Fruit fly (Drosophila melanogaster) whole organism, embryonic: Measurements from ENCODE around the gene CG45428.

Experiments
- Ada2b ChIP-seq: fragments of 200-800 bp; sonication (Bioruptor generic); IDR thresholded peaks from 2 replicates; pipeline ENCODE4 v1.3.6; 2022; ENCODE audit warnings: missing biosample characterization, missing genetic modification characterization
- CG11093 ChIP-seq: fragments of 200-800 bp; sonication (Bioruptor generic); IDR thresholded peaks from 3 replicates; pipeline ENCODE4 v1.3.6; 2022; ENCODE audit warnings: missing biosample characterization, missing genetic modification characterization
- CG11723 ChIP-seq: fragments of 200-800 bp; sonication (Bioruptor generic); optimal IDR thresholded peaks from 2 replicates; lab custom pipeline; 2017; ENCODE audit warnings: missing biosample characterization, mild to moderate bottlenecking, missing genetic modification characterization
- CG12155 ChIP-seq: fragments of 200-800 bp; sonication (Bioruptor generic); optimal IDR thresholded peaks from 3 replicates; lab custom pipeline; 2016; ENCODE audit warnings: missing biosample characterization, missing genetic modification characterization
- CG12769 ChIP-seq: fragments of 200-800 bp; sonication (Bioruptor generic); optimal IDR thresholded peaks from 2 replicates; lab custom pipeline; 2019; ENCODE audit warnings: missing biosample characterization, mild to moderate bottlenecking, missing genetic modification characterization, moderate library complexity
- CG16863 ChIP-seq: fragments of 200-800 bp; sonication (Bioruptor generic); optimal IDR thresholded peaks from 3 replicates; lab custom pipeline; 2016; ENCODE audit warnings: missing biosample characterization, missing genetic modification characterization
- CG17186 ChIP-seq: fragments of 200-800 bp; sonication (Bioruptor generic); optimal IDR thresholded peaks from 3 replicates; lab custom pipeline; 2017; ENCODE audit warnings: missing biosample characterization, missing genetic modification reagents, missing genetic modification characterization
- CG2129 ChIP-seq: fragments of 200-800 bp; sonication (Bioruptor generic); IDR thresholded peaks from 2 replicates; pipeline ENCODE4 v1.3.6; 2022; ENCODE audit warnings: missing biosample characterization, missing genetic modification characterization; ENCODE audit not compliant: partially characterized antibody
- CG2712 ChIP-seq: fragments of 200-800 bp; optimal IDR thresholded peaks from 3 replicates; lab custom pipeline; 2019; ENCODE audit warnings: missing biosample characterization, mild to moderate bottlenecking, missing genetic modification characterization, moderate library complexity
- CG31365 ChIP-seq: fragments of 200-800 bp; sonication (Bioruptor generic); optimal IDR thresholded peaks from 2 replicates; lab custom pipeline; 2018; ENCODE audit warnings: missing biosample characterization, mild to moderate bottlenecking, missing genetic modification characterization
- CG31388 ChIP-seq: fragments of 200-800 bp; sonication (Bioruptor generic); optimal IDR thresholded peaks from 2 replicates; lab custom pipeline; 2016; ENCODE audit warnings: missing biosample characterization, missing genetic modification characterization
- CG6689 ChIP-seq: fragments of 200-800 bp; sonication (Bioruptor generic); IDR thresholded peaks from 2 replicates; pipeline ENCODE4 v1.3.6; 2022; ENCODE audit warnings: missing biosample characterization, missing genetic modification characterization
- CG8478 ChIP-seq: fragments of >200 bp; optimal IDR thresholded peaks from 2 replicates; lab custom pipeline; 2018
- CHES-1-like ChIP-seq: fragments of 200-800 bp; sonication (Bioruptor generic); optimal IDR thresholded peaks from 2 replicates; lab custom pipeline; 2016; ENCODE audit warnings: missing biosample characterization, missing genetic modification characterization
- D19B ChIP-seq: fragments of 200-800 bp; sonication (Bioruptor generic); optimal IDR thresholded peaks from 2 replicates; lab custom pipeline; 2017; ENCODE audit warnings: missing biosample characterization, mild to moderate bottlenecking, missing genetic modification characterization
- Dll ChIP-seq: fragments of 200-800 bp; sonication (Bioruptor generic); IDR thresholded peaks from 4 replicates; pipeline ENCODE4 v1.3.6; 2022; ENCODE audit warnings: missing biosample characterization, missing genetic modification characterization; ENCODE audit not compliant: partially characterized antibody
- Doc3 ChIP-seq: fragments of 200-800 bp; sonication (Bioruptor generic); IDR thresholded peaks from 3 replicates; pipeline ENCODE4 v1.3.6; 2022; ENCODE audit warnings: missing biosample characterization, missing genetic modification characterization; ENCODE audit not compliant: partially characterized antibody
- Gsc ChIP-seq: fragments of 200-800 bp; sonication (Bioruptor generic); IDR thresholded peaks from 2 replicates; pipeline ENCODE4 v1.3.6; 2022; ENCODE audit warnings: missing biosample characterization, missing genetic modification characterization
- HHEX ChIP-seq: fragments of 200-800 bp; sonication (Bioruptor generic); optimal IDR thresholded peaks from 3 replicates; lab custom pipeline; 2017; ENCODE audit warnings: missing biosample characterization, mild to moderate bottlenecking, missing genetic modification characterization, missing genetic modification reagents
- HLH4C ChIP-seq: fragments of 200-800 bp; sonication (Bioruptor generic); IDR thresholded peaks from 3 replicates; pipeline ENCODE4 v1.3.6; 2022; ENCODE audit warnings: missing biosample characterization, missing genetic modification characterization; ENCODE audit not compliant: partially characterized antibody
- Hey ChIP-seq: fragments of 200-800 bp; sonication (Bioruptor generic); optimal IDR thresholded peaks from 3 replicates; lab custom pipeline; 2018; ENCODE audit warnings: missing biosample characterization, mild to moderate bottlenecking, missing genetic modification characterization
- Kr ChIP-seq: fragments of 200-800 bp; sonication (Bioruptor generic); optimal IDR thresholded peaks from 2 replicates; lab custom pipeline; 2017; ENCODE audit warnings: missing biosample characterization, mild to moderate bottlenecking, missing genetic modification characterization
- MTF-1 ChIP-seq: fragments of 200-800 bp; sonication (Bioruptor generic); optimal IDR thresholded peaks from 2 replicates; lab custom pipeline; 2018; ENCODE audit warnings: missing biosample characterization, mild to moderate bottlenecking, missing genetic modification characterization, borderline replicate concordance
- Nf-YC ChIP-seq: fragments of 200-800 bp; optimal IDR thresholded peaks from 3 replicates; lab custom pipeline; 2019; ENCODE audit warnings: missing biosample characterization, mild to moderate bottlenecking, missing genetic modification characterization, moderate library complexity
- Ptx1 ChIP-seq: fragments of 200-800 bp; sonication (Bioruptor generic); IDR thresholded peaks from 2 replicates; pipeline ENCODE4 v1.3.6; 2022; ENCODE audit warnings: missing biosample characterization, missing genetic modification characterization
- Ravus ChIP-seq: fragments of 200-800 bp; sonication (Bioruptor generic); IDR thresholded peaks from 2 replicates; pipeline ENCODE4 v1.3.6; 2022; ENCODE audit warnings: missing biosample characterization, missing genetic modification characterization
- Sry-δ ChIP-seq: fragments of 200-800 bp; sonication (Bioruptor generic); optimal IDR thresholded peaks from 2 replicates; lab custom pipeline; 2016; ENCODE audit warnings: missing biosample characterization, missing genetic modification characterization
- Xbp1 ChIP-seq: fragments of 200-800 bp; sonication (Bioruptor generic); optimal IDR thresholded peaks from 3 replicates; lab custom pipeline; 2016; ENCODE audit warnings: missing biosample characterization, mild to moderate bottlenecking, missing genetic modification characterization
- bab2 ChIP-seq: fragments of 200-800 bp; sonication (Bioruptor generic); optimal IDR thresholded peaks from 2 replicates; lab custom pipeline; 2016; ENCODE audit warnings: missing biosample characterization, missing genetic modification characterization
- cas ChIP-seq: fragments of 200-800 bp; sonication (Bioruptor generic); IDR thresholded peaks from 2 replicates; pipeline ENCODE4 v1.3.6; 2022; ENCODE audit warnings: missing biosample characterization, missing genetic modification characterization
- ci ChIP-seq: fragments of 200-800 bp; sonication (Bioruptor generic); IDR thresholded peaks from 3 replicates; pipeline ENCODE4 v1.3.6; 2022; ENCODE audit warnings: missing biosample characterization, missing genetic modification characterization
- crp ChIP-seq, 2 experiments: fragments of 200-800 bp; sonication (Bioruptor generic); optimal IDR thresholded peaks; 2 replicates in 1 of 2; 3 replicates in 1 of 2; lab custom pipeline; 2017; ENCODE audit warnings: missing biosample characterization in 2 of 2, missing genetic modification characterization in 2 of 2, mild to moderate bottlenecking in 1 of 2, moderate library complexity in 1 of 2
- danr ChIP-seq: fragments of 200-800 bp; sonication (Bioruptor generic); IDR thresholded peaks from 2 replicates; pipeline ENCODE4 v1.3.6; 2022; ENCODE audit warnings: missing biosample characterization, missing genetic modification characterization
- ewg ChIP-seq: fragments of 200-800 bp; sonication (Bioruptor generic); optimal IDR thresholded peaks from 3 replicates; lab custom pipeline; 2017; ENCODE audit warnings: mild to moderate bottlenecking, missing biosample characterization, missing genetic modification reagents, missing genetic modification characterization
- ftz-f1 ChIP-seq: fragments of 200-800 bp; sonication (Bioruptor generic); optimal IDR thresholded peaks from 2 replicates; lab custom pipeline; 2016; ENCODE audit warnings: missing biosample characterization, missing genetic modification characterization
- gt ChIP-seq: fragments of 200-800 bp; sonication (Bioruptor generic); IDR thresholded peaks from 2 replicates; pipeline ENCODE4 v1.3.6; 2022; ENCODE audit warnings: missing biosample characterization, missing genetic modification characterization
- ind ChIP-seq: fragments of 200-800 bp; sonication (Bioruptor generic); optimal IDR thresholded peaks from 3 replicates; lab custom pipeline; 2016; ENCODE audit warnings: missing biosample characterization, missing genetic modification characterization
- insv ChIP-seq, 2 experiments: fragments of 200-800 bp; sonication (Bioruptor generic); optimal IDR thresholded peaks; 3 replicates each; lab custom pipeline; 2016 to 2018; ENCODE audit warnings: missing biosample characterization in 2 of 2, missing genetic modification characterization in 2 of 2
- jing ChIP-seq: fragments of 200-800 bp; sonication (Bioruptor generic); optimal IDR thresholded peaks from 2 replicates; lab custom pipeline; 2018; ENCODE audit warnings: missing biosample characterization, mild to moderate bottlenecking, missing genetic modification characterization
- ken ChIP-seq: fragments of 200-800 bp; sonication (Bioruptor generic); IDR thresholded peaks from 3 replicates; pipeline ENCODE4 v1.3.6; 2022; ENCODE audit warnings: missing biosample characterization, missing genetic modification characterization
- knrl ChIP-seq: fragments of 200-800 bp; sonication (Bioruptor generic); IDR thresholded peaks from 3 replicates; pipeline ENCODE4 v1.3.6; 2022; ENCODE audit warnings: missing biosample characterization, missing genetic modification characterization; ENCODE audit not compliant: partially characterized antibody
- nau ChIP-seq: fragments of 200-800 bp; sonication (Bioruptor generic); optimal IDR thresholded peaks from 3 replicates; lab custom pipeline; 2017; ENCODE audit warnings: missing biosample characterization, mild to moderate bottlenecking, missing genetic modification characterization, missing genetic modification reagents
- nerfin-2 ChIP-seq: fragments of 200-800 bp; sonication (Bioruptor generic); IDR thresholded peaks from 2 replicates; pipeline ENCODE4 v1.3.6; 2022; ENCODE audit warnings: missing biosample characterization, missing genetic modification characterization; ENCODE audit not compliant: partially characterized antibody
- pho ChIP-seq: fragments of 200-800 bp; sonication (Bioruptor generic); optimal IDR thresholded peaks from 2 replicates; lab custom pipeline; 2016; ENCODE audit warnings: missing biosample characterization, missing genetic modification characterization
- salm ChIP-seq: fragments of 200-800 bp; sonication (Bioruptor generic); optimal IDR thresholded peaks from 2 replicates; lab custom pipeline; 2018; ENCODE audit warnings: missing biosample characterization, mild to moderate bottlenecking, missing genetic modification characterization
- sens ChIP-seq: fragments of 200-800 bp; sonication (Bioruptor generic); peaks from one replicate; lab custom pipeline; 2016; ENCODE audit warnings: missing biosample characterization, missing genetic modification characterization
- shn ChIP-seq: fragments of 200-800 bp; sonication (Bioruptor generic); optimal IDR thresholded peaks from 3 replicates; lab custom pipeline; 2016; ENCODE audit warnings: missing biosample characterization, missing genetic modification characterization
- ttk ChIP-seq: fragments of 200-800 bp; sonication (Bioruptor generic); IDR thresholded peaks from 2 replicates; pipeline ENCODE4 v2.1.2; 2022; ENCODE audit warnings: missing biosample characterization, missing genetic modification characterization
- twi ChIP-seq: fragments of 200-800 bp; optimal IDR thresholded peaks from 2 replicates; lab custom pipeline; 2019; ENCODE audit warnings: missing biosample characterization, mild to moderate bottlenecking, missing genetic modification characterization, moderate library complexity
- unc-4 ChIP-seq: fragments of 200-800 bp; sonication (Bioruptor generic); IDR thresholded peaks from 2 replicates; pipeline ENCODE4 v1.3.6; 2022; ENCODE audit warnings: missing biosample characterization, missing genetic modification characterization; ENCODE audit not compliant: partially characterized antibody
- vfl ChIP-seq: fragments of 200-800 bp; sonication (Bioruptor generic); optimal IDR thresholded peaks from 2 replicates; lab custom pipeline; 2016; ENCODE audit warnings: missing biosample characterization, missing genetic modification characterization

Gene CG45428

dm6 chr3L:22847679-22848118 lies 10.8 kb upstream of the CG45428 start (continued):
- TF ChIP-seq Ravus (GFP tag; lab: Robert Waterston, UW) (no peak), Ptx1 (no peak), salm (tag; lab: Kevin White, UChicago) (no peak), pho (GFP tag; lab: Kevin White, UChicago) (no peak), CG8478 (lab: Kevin White, UChicago) (no peak), HLH4C (GFP tag; lab: Robert Waterston, UW) (peak; percentile 86), nau (GFP tag; lab: Kevin White, UChicago) (no peak), CG11093 (GFP tag; lab: Robert Waterston, UW) (no peak), CHES-1-like (GFP tag; lab: Kevin White, UChicago) (no peak), ttk (GFP tag; lab: Robert Waterston, UW) (peak; percentile 10; the same call in 1 of the 2 replicates), gt (GFP tag; lab: Robert Waterston, UW) (no peak), Nf-YC (no peak), ftz-f1 (GFP tag; lab: Kevin White, UChicago) (peak; percentile 50), jing (GFP tag; lab: Kevin White, UChicago) (no peak), Dll (GFP tag; lab: Robert Waterston, UW) (peak; percentile 69), MTF-1 (GFP tag; lab: Kevin White, UChicago) (no peak), D19B (GFP tag; lab: Kevin White, UChicago) (no peak), Xbp1 (GFP tag; lab: Kevin White, UChicago) (no peak), danr (GFP tag; lab: Robert Waterston, UW) (no peak), cas (GFP tag; lab: Robert Waterston, UW) (0 out of 2 replicates have a peak, but pooled peaks have one; percentile 15), CG12769 (tag; lab: Kevin White, UChicago) (peak; percentile 49), twi (tag; lab: Kevin White, UChicago) (no peak), HHEX (GFP tag; lab: Kevin White, UChicago) (peak; percentile 31), vfl (GFP tag; lab: Kevin White, UChicago) (no peak), unc-4 (peak; percentile 60), shn (GFP tag; lab: Kevin White, UChicago) (no peak), ci (GFP tag; lab: Robert Waterston, UW) (peak; percentile 21; the same call in 1 of the 3 replicates), CG11723 (no peak), Hey (no peak), crp (GFP tag; optimal IDR thresholded peaks at IDR 0.05; lab: Kevin White, UChicago) (no peak), nerfin-2 (GFP tag; lab: Robert Waterston, UW) (peak; percentile 94), CG16863 (GFP tag; lab: Kevin White, UChicago) (no peak), Doc3 (GFP tag; lab: Robert Waterston, UW) (peak; percentile 52; the same call in 2 of the 3 replicates), Gsc (no peak), insv (GFP tag; optimal IDR thresholded peaks at IDR 0.05; lab: Kevin White, UChicago) (no peak), Sry-δ (GFP tag; lab: Kevin White, UChicago) (no peak), ken (GFP tag; lab: Robert Waterston, UW) (0 out of 3 replicates have a peak, but pooled peaks have one; percentile 37), CG2712 (tag; lab: Kevin White, UChicago) (peak; percentile 17), Ada2b (no peak), Kr (GFP tag; lab: Kevin White, UChicago) (no peak), CG12155 (GFP tag; lab: Kevin White, UChicago) (no peak), CG17186 (GFP tag; lab: Kevin White, UChicago) (no peak), CG2129 (GFP tag; lab: Robert Waterston, UW) (no peak), CG6689 (GFP tag; lab: Robert Waterston, UW) (no peak), ind (GFP tag; lab: Kevin White, UChicago) (no peak), sens (peak; percentile 60), CG31365 (tag; lab: Kevin White, UChicago) (peak; percentile 22), knrl (GFP tag; lab: Robert Waterston, UW) (peak; percentile 82), ewg (GFP tag; lab: Kevin White, UChicago) (no peak), bab2 (GFP tag; lab: Kevin White, UChicago) (no peak), CG31388 (GFP tag; lab: Kevin White, UChicago) (no peak)
